Fruit fly (Drosophila melanogaster): ENCODE data around the gene bib.

The bib gene

DNA sequence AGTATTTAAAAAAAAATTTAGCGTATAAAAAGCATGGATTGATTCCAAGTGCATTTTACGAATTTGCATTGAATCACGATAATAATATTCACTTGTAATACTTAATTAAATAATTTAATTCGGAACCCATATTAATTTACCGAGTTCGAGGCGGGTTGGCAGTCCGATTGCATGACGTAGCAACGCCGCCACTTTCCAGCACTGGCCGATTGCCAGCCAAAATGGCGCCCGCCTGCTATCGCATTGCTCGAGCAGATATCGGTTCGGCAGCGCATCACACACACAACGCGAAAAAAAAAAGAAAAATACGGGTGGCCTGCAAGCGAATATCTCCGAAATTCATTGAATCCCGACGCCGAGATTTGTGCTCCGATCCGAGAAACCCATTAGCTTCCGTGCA, 19.1 kb downstream of the bib start, which contains the start of gene Ndf:
TSS of gene Ndf (plus strand) at position 240 of the 400 bp plus-strand sequence.
- no peak for TF ChIP-seq rn (GFP tag; IDR thresholded peaks at IDR 0.05)
- TF ChIP-seq Snoo (tag; optimal IDR thresholded peaks at IDR 0.05) = peak; percentile 45
- peak; percentile 61; the same call in 1 of the 3 replicates for TF ChIP-seq fd96Ca (GFP tag; IDR thresholded peaks at IDR 0.05)
- peak; percentile 42 for TF ChIP-seq Pif1A (GFP tag; optimal IDR thresholded peaks at IDR 0.05)
- peak; percentile 2 for TF ChIP-seq Pif1B (GFP tag; optimal IDR thresholded peaks at IDR 0.05)
- TF ChIP-seq CG8301 (tag; optimal IDR thresholded peaks at IDR 0.05) = no peak
- no peak for TF ChIP-seq CG32121 (GFP tag; IDR thresholded peaks at IDR 0.05)
- TF ChIP-seq gl (tag; optimal IDR thresholded peaks at IDR 0.05) = no peak
- TF ChIP-seq CG14655 (GFP tag; optimal IDR thresholded peaks at IDR 0.05) = peak; percentile 42
- TF ChIP-seq D1 (tag; optimal IDR thresholded peaks at IDR 0.05) = peak; percentile 37
- TF ChIP-seq CG34367 (tag; optimal IDR thresholded peaks at IDR 0.05) = peak; percentile 11
- no peak for TF ChIP-seq CG13204 (GFP tag; optimal IDR thresholded peaks at IDR 0.05)
- no peak for TF ChIP-seq CG9948 (tag; optimal IDR thresholded peaks at IDR 0.05)
- TF ChIP-seq CG15710 (tag; optimal IDR thresholded peaks at IDR 0.05) = peak; percentile 38
- no peak for TF ChIP-seq CG10348 (GFP tag; IDR thresholded peaks at IDR 0.05)
- TF ChIP-seq CG4496 (GFP tag; IDR thresholded peaks at IDR 0.05) = peak; percentile 88
- peak; percentile 30 for TF ChIP-seq CG8159 (tag; optimal IDR thresholded peaks at IDR 0.05)
- TF ChIP-seq CG17806 (tag; optimal IDR thresholded peaks at IDR 0.05) = peak; percentile 32
- no peak for TF ChIP-seq EcR (GFP tag; optimal IDR thresholded peaks at IDR 0.05)
- TF ChIP-seq CG12605 (GFP tag; IDR thresholded peaks at IDR 0.05) = peak; percentile 33
- no peak; the same call in 1 of the 2 replicates for TF ChIP-seq Ets98B (GFP tag; IDR thresholded peaks at IDR 0.05)

DNA sequence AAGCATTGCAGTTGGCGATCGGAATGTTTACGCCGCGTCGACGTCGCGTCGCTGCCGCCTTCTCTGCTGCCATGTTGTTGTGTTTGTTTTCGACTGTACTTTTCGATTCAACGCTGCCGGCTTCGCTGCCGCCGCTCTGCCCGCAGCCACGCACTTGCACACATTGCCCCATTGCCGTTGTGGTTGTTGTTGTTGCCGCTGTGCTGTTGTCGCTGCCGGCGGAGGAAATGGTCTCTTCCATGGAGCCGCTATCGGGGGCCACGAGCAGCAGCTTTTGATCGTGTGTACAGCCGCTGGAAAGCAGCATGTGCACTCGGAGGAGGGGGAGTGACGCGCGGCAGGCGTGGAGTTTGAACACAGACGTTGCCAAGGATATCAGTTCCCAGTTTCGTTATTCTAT, 20.1 kb downstream of the bib start:
- TF ChIP-seq CG8301 (tag; optimal IDR thresholded peaks at IDR 0.05) (no peak), Pif1B (GFP tag; optimal IDR thresholded peaks at IDR 0.05) (no peak), rn (GFP tag; IDR thresholded peaks at IDR 0.05) (no peak), CG34367 (tag; optimal IDR thresholded peaks at IDR 0.05) (no peak), CG12605 (GFP tag; IDR thresholded peaks at IDR 0.05) (no peak; the same call in 1 of the 2 replicates), CG32121 (GFP tag; IDR thresholded peaks at IDR 0.05) (no peak), gl (tag; optimal IDR thresholded peaks at IDR 0.05) (no peak), D1 (tag; optimal IDR thresholded peaks at IDR 0.05) (no peak), CG9948 (tag; optimal IDR thresholded peaks at IDR 0.05) (no peak), CG17806 (tag; optimal IDR thresholded peaks at IDR 0.05) (no peak), CG4496 (GFP tag; IDR thresholded peaks at IDR 0.05) (peak; percentile 10; the same call in 1 of the 3 replicates), Pif1A (GFP tag; optimal IDR thresholded peaks at IDR 0.05) (peak; percentile 3), Ets98B (GFP tag; IDR thresholded peaks at IDR 0.05) (0 out of 2 replicates have a peak, but pooled peaks have one; percentile 12), CG8159 (tag; optimal IDR thresholded peaks at IDR 0.05) (no peak), Snoo (tag; optimal IDR thresholded peaks at IDR 0.05) (no peak), CG10348 (GFP tag; IDR thresholded peaks at IDR 0.05) (no peak), CG14655 (GFP tag; optimal IDR thresholded peaks at IDR 0.05) (no peak), CG15710 (tag; optimal IDR thresholded peaks at IDR 0.05) (no peak), CG13204 (GFP tag; optimal IDR thresholded peaks at IDR 0.05) (peak; percentile 13), EcR (GFP tag; optimal IDR thresholded peaks at IDR 0.05) (no peak), fd96Ca (GFP tag; IDR thresholded peaks at IDR 0.05) (no peak)

DNA sequence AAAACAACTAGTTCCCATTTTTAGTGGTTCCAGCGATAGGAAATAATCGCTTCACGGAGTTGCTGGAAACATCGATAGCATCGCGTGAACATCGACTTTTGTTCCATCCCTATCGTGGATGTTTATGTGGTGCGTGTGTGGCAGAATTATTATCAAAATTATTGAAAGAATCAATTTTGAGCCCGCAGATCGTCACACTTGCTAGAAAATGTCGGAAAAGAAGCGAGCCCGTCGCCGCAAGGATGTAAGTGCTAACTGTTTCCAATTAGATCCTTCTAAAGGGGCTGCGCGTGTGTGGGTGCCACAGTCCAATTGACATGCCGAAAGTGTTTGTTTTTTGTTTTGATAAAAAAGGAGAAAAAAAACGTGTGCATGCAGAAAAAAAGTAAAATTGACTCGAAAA, 24.8 kb downstream of the bib start, which contains the start of gene Trp1:
TSS of gene Trp1 (plus strand) at position 89 of the 403 bp plus-strand sequence.
- TF ChIP-seq CG13204 (GFP tag; optimal IDR thresholded peaks at IDR 0.05) (peak; percentile 20), CG8159 (tag; optimal IDR thresholded peaks at IDR 0.05) (peak; percentile 34), Snoo (tag; optimal IDR thresholded peaks at IDR 0.05) (no peak), CG14655 (GFP tag; optimal IDR thresholded peaks at IDR 0.05) (no peak), CG15710 (tag; optimal IDR thresholded peaks at IDR 0.05) (peak; percentile 26), Ets98B (GFP tag; IDR thresholded peaks at IDR 0.05) (no peak), fd96Ca (GFP tag; IDR thresholded peaks at IDR 0.05) (peak; percentile 54; the same call in 1 of the 3 replicates), Pif1A (GFP tag; optimal IDR thresholded peaks at IDR 0.05) (no peak), D1 (tag; optimal IDR thresholded peaks at IDR 0.05) (peak; percentile 45), CG9948 (tag; optimal IDR thresholded peaks at IDR 0.05) (no peak), rn (GFP tag; IDR thresholded peaks at IDR 0.05) (peak; percentile 41), CG17806 (tag; optimal IDR thresholded peaks at IDR 0.05) (no peak), CG10348 (GFP tag; IDR thresholded peaks at IDR 0.05) (no peak), CG34367 (tag; optimal IDR thresholded peaks at IDR 0.05) (peak; percentile 37), CG4496 (GFP tag; IDR thresholded peaks at IDR 0.05) (peak; percentile 59), CG8301 (tag; optimal IDR thresholded peaks at IDR 0.05) (peak; percentile 9), CG32121 (GFP tag; IDR thresholded peaks at IDR 0.05) (no peak; the same call in 1 of the 2 replicates), EcR (GFP tag; optimal IDR thresholded peaks at IDR 0.05) (no peak), gl (tag; optimal IDR thresholded peaks at IDR 0.05) (peak; percentile 63), Pif1B (GFP tag; optimal IDR thresholded peaks at IDR 0.05) (peak; percentile 30), CG12605 (GFP tag; IDR thresholded peaks at IDR 0.05) (0 out of 2 replicates have a peak, but pooled peaks have one; percentile 34)

DNA sequence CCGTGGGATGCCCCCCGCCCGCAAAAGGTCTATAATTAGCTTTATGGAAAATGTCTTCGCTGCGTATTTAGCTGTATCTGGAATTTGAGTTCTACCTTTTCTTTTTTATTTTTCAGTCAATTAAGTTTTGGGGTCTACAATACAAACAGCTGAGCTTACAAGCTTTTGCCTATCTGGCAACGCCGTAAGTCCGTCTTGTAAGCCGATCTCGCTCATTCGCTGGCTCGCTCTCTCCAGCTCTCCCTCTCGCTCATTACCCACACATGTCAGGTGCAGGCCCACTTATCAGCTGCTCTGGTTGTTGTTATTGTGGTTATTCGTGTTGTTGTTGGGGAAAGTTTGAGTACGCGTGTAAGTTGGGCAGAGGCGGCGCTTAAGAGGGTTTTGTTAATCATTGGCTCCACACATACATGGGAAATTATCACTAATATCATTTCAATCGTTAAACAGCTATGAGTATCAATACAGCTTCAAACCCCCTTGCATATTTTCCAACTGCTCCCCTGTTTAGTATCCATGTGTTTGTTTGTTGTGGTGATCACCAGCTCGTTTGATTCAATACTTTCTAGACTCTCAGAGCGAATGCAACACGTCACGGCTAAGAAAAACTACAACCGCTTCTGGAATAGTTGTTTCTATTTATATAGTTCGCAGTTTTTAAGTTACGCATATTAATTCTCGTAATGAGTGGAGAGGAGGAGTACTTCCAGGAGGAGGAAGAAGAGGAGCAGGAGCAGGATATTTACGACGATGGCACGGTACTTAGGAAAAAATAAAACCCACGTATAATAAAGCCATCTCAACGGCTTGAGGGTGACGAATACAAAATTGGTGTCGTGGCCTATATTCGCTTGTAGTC, 25.6 kb downstream of the bib start:
- TF ChIP-seq fd96Ca (GFP tag; IDR thresholded peaks at IDR 0.05) (peak; percentile 100), CG32121 (GFP tag; IDR thresholded peaks at IDR 0.05) (peak; percentile 99), CG13204 (GFP tag; optimal IDR thresholded peaks at IDR 0.05) (peak; percentile 97), Snoo (tag; optimal IDR thresholded peaks at IDR 0.05) (peak; percentile 99), CG10348 (GFP tag; IDR thresholded peaks at IDR 0.05) (peak; percentile 98), CG8159 (tag; optimal IDR thresholded peaks at IDR 0.05) (peak; percentile 99), CG34367 (tag; optimal IDR thresholded peaks at IDR 0.05) (peak; percentile 99), gl (tag; optimal IDR thresholded peaks at IDR 0.05) (peak; percentile 99), Pif1B (GFP tag; optimal IDR thresholded peaks at IDR 0.05) (peak; percentile 99), CG12605 (GFP tag; IDR thresholded peaks at IDR 0.05) (peak; percentile 99), CG8301 (tag; optimal IDR thresholded peaks at IDR 0.05) (peak; percentile 99), EcR (GFP tag; optimal IDR thresholded peaks at IDR 0.05) (no peak), CG15710 (tag; optimal IDR thresholded peaks at IDR 0.05) (peak; percentile 99), CG17806 (tag; optimal IDR thresholded peaks at IDR 0.05) (peak; percentile 99), CG14655 (GFP tag; optimal IDR thresholded peaks at IDR 0.05) (peak; percentile 99), Pif1A (GFP tag; optimal IDR thresholded peaks at IDR 0.05) (peak; percentile 100), CG9948 (tag; optimal IDR thresholded peaks at IDR 0.05) (peak; percentile 99), CG4496 (GFP tag; IDR thresholded peaks at IDR 0.05) (peak; percentile 99), rn (GFP tag; IDR thresholded peaks at IDR 0.05) (peak; percentile 99), D1 (tag; optimal IDR thresholded peaks at IDR 0.05) (peak; percentile 92), Ets98B (GFP tag; IDR thresholded peaks at IDR 0.05) (peak; percentile 99)
